Worm (Caenorhabditis elegans): ENCODE results near the gene arrd-5.
"Not testable (repeated sequence)": the region's sequence is repeated elsewhere in the genome, so short reads cannot be mapped to it uniquely, and the experiment has no call there.

The arrd-5 gene

ce11 chrII:9857791-9858190 is 22.8 kb downstream of the arrd-5 start, which contains the start of gene chil-6:
chil-6 (minus strand) TSS chrII:9857891.
- no peak for TF ChIP-seq mab-5 (tag; optimal IDR thresholded peaks at IDR 0.05)

ce11 chrII:9859575-9859974 is 24.6 kb downstream of the arrd-5 start, which contains the start of gene chil-5:
chil-5 (minus strand) TSS chrII:9859675.
- no peak for TF ChIP-seq C34F6.9 (tag; optimal IDR thresholded peaks at IDR 0.05)
- no peak for TF ChIP-seq ceh-16 (tag; optimal IDR thresholded peaks at IDR 0.05)
- TF ChIP-seq nhr-10 (tag; optimal IDR thresholded peaks at IDR 0.05): no peak
- TF ChIP-seq mab-5 (tag; optimal IDR thresholded peaks at IDR 0.05): no peak
- TF ChIP-seq nhr-237 (tag; optimal IDR thresholded peaks at IDR 0.05): no peak
- no peak for TF ChIP-seq peb-1 (tag; optimal IDR thresholded peaks at IDR 0.05)
- no peak for TF ChIP-seq skn-1 (tag; optimal IDR thresholded peaks at IDR 0.05)
- TF ChIP-seq nhr-25 (tag; optimal IDR thresholded peaks at IDR 0.05): no peak
- no peak for TF ChIP-seq crh-2 (tag; optimal IDR thresholded peaks at IDR 0.05)
- no peak for TF ChIP-seq aly-2 (tag; optimal IDR thresholded peaks at IDR 0.05)

ce11 chrII:9861394-9861793 is 26.4 kb downstream of the arrd-5 start, which contains the start of gene chil-3:
chil-3 (minus strand) TSS chrII:9861494.
- TF ChIP-seq zag-1 (tag; optimal IDR thresholded peaks at IDR 0.05) (no peak), aly-2 (tag; optimal IDR thresholded peaks at IDR 0.05) (no peak), egl-27 (tag; optimal IDR thresholded peaks at IDR 0.05) (no peak), ceh-16 (tag; optimal IDR thresholded peaks at IDR 0.05) (no peak), ama-1 (optimal IDR thresholded peaks at IDR 0.05) (no peak), peb-1 (tag; optimal IDR thresholded peaks at IDR 0.05) (no peak), ZK546.5 (tag; optimal IDR thresholded peaks at IDR 0.05) (no peak)

- TF ChIP-seq aly-2 (tag; optimal IDR thresholded peaks at IDR 0.05) (no peak), nhr-21 (tag; optimal IDR thresholded peaks at IDR 0.05) (no peak), unc-55 (GFP tag; optimal IDR thresholded peaks at IDR 0.05) (no peak), snpc-4 (tag; optimal IDR thresholded peaks at IDR 0.05) (no peak), ztf-1 (GFP tag; conservative IDR thresholded peaks at IDR 0.05) (no peak), fos-1 (tag; optimal IDR thresholded peaks at IDR 0.05) (no peak), nhr-77 (tag; optimal IDR thresholded peaks at IDR 0.05) (no peak), gmeb-1 (tag; optimal IDR thresholded peaks at IDR 0.05) (no peak)
Measured at ce11 chrII:9862147-9862546, 27.1 kb downstream of the arrd-5 start, which contains the start of gene C08H9.18. C08H9.18 (minus strand) TSS chrII:9862247.

- TF ChIP-seq ama-1 (optimal IDR thresholded peaks at IDR 0.05); R02D3.7 (tag; optimal IDR thresholded peaks at IDR 0.05); dmd-4 (tag; optimal IDR thresholded peaks at IDR 0.05): not testable (repeated sequence)
Measured at ce11 chrII:9866378-9866777, 31.4 kb downstream of the arrd-5 start, which contains the start of gene chil-1. chil-1 (minus strand) TSS chrII:9866478.

- TF ChIP-seq alr-1 (tag; optimal IDR thresholded peaks at IDR 0.05) (no peak), R02D3.7 (tag; optimal IDR thresholded peaks at IDR 0.05) (no peak), lin-13 (GFP tag; optimal IDR thresholded peaks at IDR 0.05) (no peak), unc-55 (GFP tag; optimal IDR thresholded peaks at IDR 0.05) (no peak), ceh-16 (tag; optimal IDR thresholded peaks at IDR 0.05) (no peak), dmd-4 (tag; optimal IDR thresholded peaks at IDR 0.05) (no peak), nhr-21 (tag; optimal IDR thresholded peaks at IDR 0.05) (no peak), nhr-11 (tag; optimal IDR thresholded peaks at IDR 0.05) (no peak), gmeb-1 (tag; optimal IDR thresholded peaks at IDR 0.05) (no peak), fos-1 (tag; optimal IDR thresholded peaks at IDR 0.05) (no peak), blmp-1 (tag; optimal IDR thresholded peaks at IDR 0.05; ENCODE audit: insufficient read depth) (no peak), elt-1 (tag; optimal IDR thresholded peaks at IDR 0.05) (no peak), sem-4 (tag; optimal IDR thresholded peaks at IDR 0.05) (no peak), unc-39 (tag; optimal IDR thresholded peaks at IDR 0.05) (no peak), nhr-129 (tag; optimal IDR thresholded peaks at IDR 0.05) (no peak), ztf-1 (GFP tag; conservative IDR thresholded peaks at IDR 0.05) (no peak), ztf-4 (tag; optimal IDR thresholded peaks at IDR 0.05) (no peak), mab-5 (tag; optimal IDR thresholded peaks at IDR 0.05) (no peak)
Measured at ce11 chrII:9868207-9868606, 33.2 kb downstream of the arrd-5 start.

- TF ChIP-seq lin-39 (tag; optimal IDR thresholded peaks at IDR 0.05) (no peak), nhr-129 (tag; optimal IDR thresholded peaks at IDR 0.05) (no peak), lin-11 (tag; optimal IDR thresholded peaks at IDR 0.05) (no peak), unc-39 (tag; optimal IDR thresholded peaks at IDR 0.05) (no peak)
Measured at ce11 chrII:9868698-9869097, 33.7 kb downstream of the arrd-5 start, which contains the start of gene old-1. old-1 (minus strand) TSS chrII:9868747.
